Worm (Caenorhabditis elegans): ENCODE results near the gene paqr-1.

ce11 chrIV:6597298-6597697 is 42.1 kb upstream of the paqr-1 start, which contains the start of gene F38A5.6:
- TF ChIP-seq ama-1 (optimal IDR thresholded peaks at IDR 0.05), result no peak
- no peak for TF ChIP-seq flt-1 (GFP tag; IDR thresholded peaks at IDR 0.05)
- TF ChIP-seq tra-4 (tag; optimal IDR thresholded peaks at IDR 0.05), result no peak
- no peak for TF ChIP-seq pes-1 (GFP tag; IDR thresholded peaks at IDR 0.05)
- no peak for TF ChIP-seq ceh-13 (GFP tag; optimal IDR thresholded peaks at IDR 0.05)
- TF ChIP-seq ceh-36 (tag; optimal IDR thresholded peaks at IDR 0.05), result no peak
